Worm (Caenorhabditis elegans) whole organism, L4 larva: ENCODE measurements around the gene glb-20.
A peak's percentile ranks its signal among the peaks of the same experiment; 100 is the strongest.

Experiments used
- D1046.2 ChIP-seq: fragments of 200-800 bp; sonication (Bioruptor generic); IDR thresholded peaks from 2 replicates; pipeline ENCODE4 v1.3.6; 2022; ENCODE audit warnings: missing genetic modification characterization, missing compliant biosample characterization
- F44E2.7 ChIP-seq: fragments of 200-800 bp; sonication (Bioruptor generic); IDR thresholded peaks from 2 replicates; pipeline ENCODE4 v2.1.2; 2022; ENCODE audit warnings: missing genetic modification characterization, missing compliant biosample characterization
- R02D3.7 ChIP-seq: fragments of 150-350 bp; sonication (generic microtip); optimal IDR thresholded peaks from 3 replicates; lab custom pipeline; 2014; ENCODE audit warnings: missing biosample characterization, missing genetic modification characterization
- T20F7.1 ChIP-seq: fragments of 200-800 bp; sonication (Bioruptor generic); optimal IDR thresholded peaks from 2 replicates; lab custom pipeline; 2018; ENCODE audit warnings: mild to moderate bottlenecking, missing genetic modification characterization, missing compliant biosample characterization
- Y48G9A.11 ChIP-seq: fragments of 200-800 bp; sonication (Bioruptor generic); IDR thresholded peaks from 2 replicates; pipeline ENCODE4 v1.3.6; 2022; ENCODE audit warnings: missing genetic modification reagents, missing genetic modification characterization, missing compliant biosample characterization
- ZK337.2 ChIP-seq: fragments of 200-800 bp; sonication (Bioruptor generic); IDR thresholded peaks from 2 replicates; pipeline ENCODE4 v1.3.6; 2022; ENCODE audit warnings: missing genetic modification reagents, missing genetic modification characterization, missing compliant biosample characterization
- aly-2 ChIP-seq: sonication (generic microtip); optimal IDR thresholded peaks from 2 replicates; lab custom pipeline; 2018; ENCODE audit warnings: missing biosample characterization, missing genetic modification characterization
- ama-1 ChIP-seq: fragments of 150-350 bp; optimal IDR thresholded peaks from 2 replicates; lab custom pipeline; 2014; ENCODE audit warnings: inconsistent platforms, mixed read lengths
- arid-1 ChIP-seq: fragments of 200-800 bp; sonication (Bioruptor generic); conservative IDR thresholded peaks from 2 replicates; pipeline ENCODE4 v1.3.6; 2022; ENCODE audit warnings: missing genetic modification reagents, missing genetic modification characterization, missing compliant biosample characterization
- attf-4 ChIP-seq: sonication (generic microtip); optimal IDR thresholded peaks from 3 replicates; lab custom pipeline; 2017; ENCODE audit warnings: missing biosample characterization, missing genetic modification characterization
- ceh-62 ChIP-seq: sonication (generic microtip); optimal IDR thresholded peaks from 2 replicates; lab custom pipeline; 2017; ENCODE audit warnings: missing biosample characterization, missing genetic modification characterization
- ceh-82 ChIP-seq: sonication (generic microtip); optimal IDR thresholded peaks from 2 replicates; lab custom pipeline; 2017; ENCODE audit warnings: missing biosample characterization, missing genetic modification characterization
- ces-1 ChIP-seq: fragments of 150-350 bp; sonication (generic microtip); optimal IDR thresholded peaks from 4 replicates; lab custom pipeline; 2014; ENCODE audit warnings: missing biosample characterization, missing genetic modification reagents, missing genetic modification characterization
- ctbp-1 ChIP-seq: fragments of 200-800 bp; sonication (Bioruptor generic); IDR thresholded peaks from 2 replicates; pipeline ENCODE4 v1.3.6; 2022; ENCODE audit warnings: missing genetic modification reagents, missing genetic modification characterization, missing compliant biosample characterization
- daf-12 ChIP-seq: fragments of 150-350 bp; optimal IDR thresholded peaks from 2 replicates; lab custom pipeline; 2014; ENCODE audit warnings: missing biosample characterization, missing genetic modification reagents, missing genetic modification characterization
- dmd-6 ChIP-seq: fragments of 200-800 bp; sonication (Bioruptor generic); IDR thresholded peaks from 2 replicates; pipeline ENCODE4 v1.3.6; 2022; ENCODE audit warnings: missing genetic modification reagents, missing genetic modification characterization, missing compliant biosample characterization
- dmd-8 ChIP-seq: fragments of 200-800 bp; sonication (Bioruptor generic); IDR thresholded peaks from 2 replicates; pipeline ENCODE4 v1.3.6; 2022; ENCODE audit warnings: missing genetic modification characterization, missing compliant biosample characterization
- egl-43 ChIP-seq: fragments of 200-800 bp; sonication (Bioruptor generic); IDR thresholded peaks from 2 replicates; pipeline ENCODE4 v1.3.6; 2022; ENCODE audit warnings: missing genetic modification reagents, missing genetic modification characterization, missing compliant biosample characterization
- fkh-10 ChIP-seq: fragments of 150-350 bp; optimal IDR thresholded peaks from 2 replicates; lab custom pipeline; 2014; ENCODE audit warnings: missing biosample characterization, missing genetic modification reagents, missing genetic modification characterization
- fos-1 ChIP-seq: fragments of 150-350 bp; optimal IDR thresholded peaks from 2 replicates; lab custom pipeline; 2014; ENCODE audit warnings: missing biosample characterization, missing genetic modification characterization
- hlh-11 ChIP-seq: fragments of 200-800 bp; sonication (Bioruptor generic); optimal IDR thresholded peaks from 2 replicates; lab custom pipeline; 2018; ENCODE audit warnings: mild to moderate bottlenecking, missing genetic modification characterization, missing compliant biosample characterization
- hlh-30 ChIP-seq: sonication (generic microtip); optimal IDR thresholded peaks from 2 replicates; lab custom pipeline; 2017; ENCODE audit warnings: antibody characterized with exemption, mild to moderate bottlenecking, missing genetic modification characterization, missing compliant biosample characterization; ENCODE audit not compliant: insufficient read depth
- lir-3 ChIP-seq: sonication (generic microtip); optimal IDR thresholded peaks from 2 replicates; lab custom pipeline; 2016; ENCODE audit warnings: mild to moderate bottlenecking, missing genetic modification characterization, missing compliant biosample characterization
- madf-5 ChIP-seq, 2 experiments: fragments of 200-800 bp; sonication (Bioruptor generic); IDR thresholded peaks; 2 replicates each; pipeline ENCODE4 v1.3.6; 2022; ENCODE audit warnings: missing compliant biosample characterization in 2 of 2, missing genetic modification characterization in 2 of 2
- mxl-2 ChIP-seq: fragments of 200-800 bp; sonication (Bioruptor generic); conservative IDR thresholded peaks from 2 replicates; pipeline ENCODE4 v1.3.6; 2022; ENCODE audit warnings: missing genetic modification reagents, missing genetic modification characterization, missing compliant biosample characterization
- mxl-3 ChIP-seq: fragments of 200-800 bp; sonication (Bioruptor generic); optimal IDR thresholded peaks from 2 replicates; lab custom pipeline; 2018; ENCODE audit warnings: mild to moderate bottlenecking, missing genetic modification characterization, missing compliant biosample characterization
- nhr-10 ChIP-seq: fragments of 150-350 bp; optimal IDR thresholded peaks from 2 replicates; lab custom pipeline; 2014; ENCODE audit warnings: missing biosample characterization, missing genetic modification characterization
- nhr-102 ChIP-seq: sonication (generic microtip); optimal IDR thresholded peaks from 2 replicates; lab custom pipeline; 2016; ENCODE audit warnings: mild to moderate bottlenecking, missing genetic modification characterization, moderate library complexity, missing compliant biosample characterization
- nhr-41 ChIP-seq: fragments of 200-800 bp; sonication (Bioruptor generic); IDR thresholded peaks from 2 replicates; pipeline ENCODE4 v1.3.6; 2022; ENCODE audit warnings: missing genetic modification reagents, missing genetic modification characterization, missing compliant biosample characterization
- nhr-6 ChIP-seq: fragments of 150-350 bp; optimal IDR thresholded peaks from 2 replicates; lab custom pipeline; 2014; ENCODE audit warnings: missing biosample characterization, missing genetic modification characterization
- nhr-76 ChIP-seq: fragments of 150-350 bp; optimal IDR thresholded peaks from 2 replicates; lab custom pipeline; 2014; ENCODE audit warnings: missing biosample characterization, missing genetic modification characterization
- nhr-77 ChIP-seq: fragments of 150-350 bp; optimal IDR thresholded peaks from 2 replicates; lab custom pipeline; 2014; ENCODE audit warnings: missing biosample characterization, missing genetic modification characterization
- pqm-1 ChIP-seq: sonication (generic microtip); optimal IDR thresholded peaks from 2 replicates; lab custom pipeline; 2017; ENCODE audit warnings: missing biosample characterization, missing genetic modification characterization
- saeg-2 ChIP-seq: fragments of 200-800 bp; sonication (Bioruptor generic); IDR thresholded peaks from 2 replicates; pipeline ENCODE4 v1.3.6; 2022; ENCODE audit warnings: missing genetic modification reagents, missing genetic modification characterization, missing compliant biosample characterization
- sdz-12 ChIP-seq: fragments of 200-800 bp; sonication (Bioruptor generic); optimal IDR thresholded peaks from 2 replicates; lab custom pipeline; 2018; ENCODE audit warnings: mild to moderate bottlenecking, missing genetic modification characterization, missing compliant biosample characterization
- set-16 ChIP-seq: fragments of 200-800 bp; sonication (Bioruptor generic); IDR thresholded peaks from 2 replicates; pipeline ENCODE4 v1.3.6; 2022; ENCODE audit warnings: missing genetic modification reagents, missing genetic modification characterization, missing compliant biosample characterization
- tra-1 ChIP-seq: fragments of 200-800 bp; sonication (Bioruptor generic); IDR thresholded peaks from 2 replicates; pipeline ENCODE4 v1.3.6; 2022; ENCODE audit warnings: missing genetic modification reagents, missing genetic modification characterization, missing compliant biosample characterization
- unc-130 ChIP-seq: sonication (generic microtip); optimal IDR thresholded peaks from 2 replicates; lab custom pipeline; 2016; ENCODE audit warnings: missing genetic modification reagents, missing genetic modification characterization, missing compliant biosample characterization
- unc-62 ChIP-seq, 3 experiments: fragments of 150-350 bp in 1 of 3; sonication (generic microtip); optimal IDR thresholded peaks in 2 of 3; peaks in 1 of 3; 1 replicate in 1 of 3; 2 replicates in 2 of 3; lab custom pipeline; 2014 to 2017; ENCODE audit warnings: missing biosample characterization in 3 of 3, missing genetic modification characterization in 3 of 3, missing genetic modification reagents in 3 of 3, missing genotype in 1 of 3
- zag-1 ChIP-seq: fragments of 150-350 bp; optimal IDR thresholded peaks from 2 replicates; lab custom pipeline; 2014; ENCODE audit warnings: missing biosample characterization, missing genetic modification characterization
- zip-11 ChIP-seq: fragments of 200-800 bp; sonication (Bioruptor generic); IDR thresholded peaks from 2 replicates; pipeline ENCODE4 v1.3.6; 2022; ENCODE audit warnings: missing genetic modification characterization, missing compliant biosample characterization
- ztf-11 ChIP-seq: fragments of 150-350 bp; optimal IDR thresholded peaks from 2 replicates; lab custom pipeline; 2014; ENCODE audit warnings: missing biosample characterization, missing genetic modification characterization

The glb-20 gene

DNA sequence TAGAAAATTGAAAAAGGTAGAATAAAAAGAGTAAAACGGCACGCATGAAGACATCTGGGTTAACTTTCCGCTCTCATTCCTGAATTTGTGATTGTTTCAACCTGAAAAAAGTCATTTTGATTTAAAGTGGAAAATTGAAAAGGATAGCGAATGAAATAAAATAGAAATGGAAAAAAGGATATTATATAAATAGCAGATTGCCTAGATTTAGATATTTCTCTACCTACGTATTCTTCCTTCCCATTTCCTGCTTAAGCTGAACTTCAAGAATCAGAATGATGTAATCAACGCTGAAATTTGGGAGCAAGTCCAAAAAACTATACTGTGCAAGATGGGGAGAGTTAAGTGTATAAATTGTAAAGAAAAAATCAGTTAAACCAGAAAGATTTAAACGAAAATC lies 13.9 kb upstream of the glb-20 start, which contains the start of gene R01E6.7:
Gene R01E6.7 (minus strand): TSS at position 101 of the 400 bp plus-strand sequence.
- no peak for TF ChIP-seq egl-43
- no peak for TF ChIP-seq hlh-30
- no peak for TF ChIP-seq nhr-41 (GFP tag; lab: Robert Waterston, UW)
- no peak for TF ChIP-seq saeg-2
- no peak for TF ChIP-seq set-16
- no peak for TF ChIP-seq R02D3.7 (tag; lab: Kevin White, UChicago)
- no peak for TF ChIP-seq dmd-6 (GFP tag; lab: Robert Waterston, UW)
- TF ChIP-seq mxl-3 (GFP tag; lab: Kevin White, UChicago) = no peak
- no peak for TF ChIP-seq unc-130 (GFP tag; lab: Kevin White, UChicago)
- no peak for TF ChIP-seq ztf-11 (tag; lab: Kevin White, UChicago)
- TF ChIP-seq, all 104 proteins: peak for 0

DNA sequence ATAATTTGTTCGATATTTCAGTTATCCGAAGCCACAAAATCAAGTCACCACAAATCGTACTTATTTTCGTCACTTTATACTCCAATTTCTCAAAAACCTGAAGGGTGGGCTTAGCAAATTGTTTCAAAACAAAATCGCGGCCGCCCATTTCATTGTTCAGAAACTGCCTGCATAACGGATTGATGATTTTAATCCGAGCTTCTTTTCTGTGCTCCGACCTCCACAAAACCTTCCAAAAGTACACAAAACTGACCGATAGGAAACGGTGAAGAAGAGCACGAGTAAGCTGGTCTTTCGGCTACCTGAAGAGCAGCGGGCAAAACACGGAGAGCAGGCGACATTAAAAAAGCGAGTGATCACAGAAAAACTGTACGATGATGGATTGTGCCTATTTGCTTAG lies 10.5 kb upstream of the glb-20 start, which contains the start of gene R01E6.2:
Gene R01E6.2 (minus strand): TSS at position 101 of the 400 bp plus-strand sequence.
- TF ChIP-seq zip-11 (GFP tag; lab: Robert Waterston, UW) (no peak), mxl-3 (GFP tag; lab: Kevin White, UChicago) (no peak), ctbp-1 (GFP tag; lab: Robert Waterston, UW) (no peak), D1046.2 (GFP tag; lab: Robert Waterston, UW) (no peak)

DNA sequence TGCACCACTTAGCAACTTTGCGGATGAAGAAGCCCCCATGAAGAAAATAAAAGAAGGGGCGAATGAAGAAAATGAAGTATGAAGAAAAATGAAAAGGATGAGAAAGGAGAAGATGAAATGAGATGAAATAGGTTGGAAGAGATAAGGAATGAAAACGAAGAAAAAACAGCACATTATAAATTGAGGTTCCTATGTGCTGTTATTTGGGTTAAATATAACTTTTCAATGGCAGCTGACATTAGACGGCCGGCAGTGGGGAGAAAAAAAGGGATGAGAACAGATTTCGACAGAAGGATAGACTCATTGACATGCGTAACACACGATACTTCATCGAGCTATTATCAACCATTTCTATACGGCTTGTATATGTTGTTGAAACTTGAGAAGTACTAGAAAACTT lies 6.0 kb upstream of the glb-20 start:
- TF ChIP-seq Y48G9A.11 (no peak), ceh-82 (tag; lab: Kevin White, UChicago) (no peak), pqm-1 (tag; lab: Kevin White, UChicago) (no peak), ama-1 (lab: Kevin White, UChicago) (no peak), aly-2 (no peak), nhr-10 (tag; lab: Kevin White, UChicago) (no peak), ces-1 (no peak), attf-4 (tag; lab: Kevin White, UChicago) (no peak), sdz-12 (GFP tag; lab: Kevin White, UChicago) (no peak)
- TF ChIP-seq, all 104 proteins: peak for 0

DNA sequence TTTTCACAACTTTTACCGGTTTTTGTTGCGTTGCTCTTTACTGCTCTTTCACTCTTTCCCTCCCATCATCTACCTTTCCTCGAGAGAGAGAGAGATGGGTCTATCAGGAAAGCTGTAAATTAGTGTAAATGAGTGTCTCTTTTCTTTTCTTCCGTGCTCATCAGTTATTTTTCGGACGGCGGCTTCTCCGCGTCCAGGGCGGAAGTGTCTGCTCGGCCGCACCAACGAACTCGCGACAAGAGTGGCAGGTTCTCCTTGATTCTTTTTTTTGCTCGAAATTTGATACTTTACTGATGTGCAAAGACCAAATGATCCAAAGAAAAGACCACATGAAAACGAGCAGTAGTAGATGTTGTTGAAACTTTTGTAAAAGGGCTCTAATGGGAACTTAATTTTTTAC lies 2.7 kb upstream of the glb-20 start:
- TF ChIP-seq madf-5 (GFP tag; IDR thresholded peaks at IDR 0.05; lab: Robert Waterston, UW) = no peak
- no peak for TF ChIP-seq zag-1
- no peak for TF ChIP-seq arid-1 (GFP tag; lab: Robert Waterston, UW)
- TF ChIP-seq lir-3 (tag; lab: Kevin White, UChicago) = no peak
- TF ChIP-seq Y48G9A.11 = no peak
- no peak for TF ChIP-seq F44E2.7
- no peak for TF ChIP-seq ZK337.2 (GFP tag; lab: Robert Waterston, UW)
- no peak for TF ChIP-seq T20F7.1
- TF ChIP-seq attf-4 (tag; lab: Kevin White, UChicago) = no peak
- no peak for TF ChIP-seq nhr-77 (tag; lab: Kevin White, UChicago)
- TF ChIP-seq unc-62 (GFP tag; optimal IDR thresholded peaks at IDR 0.05 in 1 of 2; lab: Kevin White, UChicago) = no peak
- no peak for TF ChIP-seq unc-62 (tag; optimal IDR thresholded peaks at IDR 0.05; lab: Kevin White, UChicago)
- TF ChIP-seq nhr-10 (tag; lab: Kevin White, UChicago) = no peak
- no peak for TF ChIP-seq fkh-10 (GFP tag; lab: Kevin White, UChicago)
- TF ChIP-seq ctbp-1 (GFP tag; lab: Robert Waterston, UW) = 0 out of 2 replicates have a peak, but pooled peaks have one; percentile 29
- no peak for TF ChIP-seq daf-12 (tag; lab: Kevin White, UChicago)
- peak; percentile 17; the same call in 1 of the 2 replicates for TF ChIP-seq set-16
- peak; percentile 45; the same call in 1 of the 2 replicates for TF ChIP-seq tra-1 (GFP tag; lab: Robert Waterston, UW)
- no peak for TF ChIP-seq mxl-2 (GFP tag; lab: Robert Waterston, UW)
- TF ChIP-seq ztf-11 (tag; lab: Kevin White, UChicago) = no peak
- TF ChIP-seq hlh-11 = peak; percentile 64
- no peak for TF ChIP-seq nhr-6 (tag; lab: Kevin White, UChicago)
- no peak for TF ChIP-seq nhr-102 (tag; lab: Kevin White, UChicago)
- TF ChIP-seq ceh-62 (tag; lab: Kevin White, UChicago) = no peak
- TF ChIP-seq fos-1 (tag; lab: Kevin White, UChicago) = no peak
- no peak for TF ChIP-seq dmd-8 (GFP tag; lab: Robert Waterston, UW)
- no peak for TF ChIP-seq nhr-76 (tag; lab: Kevin White, UChicago)
- TF ChIP-seq zip-11 (GFP tag; lab: Robert Waterston, UW) = no peak
